1 fruit fly cellular context compared by ENCODE assay signal in the genomic region with DNA sequence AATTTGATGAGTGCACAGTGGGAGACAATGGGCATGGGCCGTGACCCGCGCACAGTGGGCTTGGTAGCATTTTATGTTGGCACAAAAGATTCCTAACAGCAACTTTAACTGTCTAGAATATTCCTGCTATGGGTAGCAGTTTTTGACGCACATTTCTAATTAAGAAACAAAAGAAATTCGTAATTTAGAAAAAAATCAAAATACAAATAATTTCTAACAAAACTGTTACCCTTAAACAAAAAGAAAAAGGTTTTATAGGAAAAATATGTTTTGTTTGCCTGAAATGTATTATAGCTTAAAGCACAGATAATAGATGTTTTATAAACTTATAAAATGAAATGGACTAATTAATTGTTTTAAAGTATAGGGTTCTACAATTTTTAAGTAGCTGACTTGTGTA.
TF ChIP-seq lines count a peak whose summit lies in the region.

No protein-coding gene starts in this region.

TF ChIP-seq in whole organism, embryonic, 481 proteins besides CTCF, POLR2A, EP300 and RAD21 (continued from another document):
- peak; percentile 14 for TF ChIP-seq CG15696 (tag; optimal IDR thresholded peaks at IDR 0.05; lab: Kevin White, UChicago)
- peak; percentile 46 for TF ChIP-seq CG10267 (tag; optimal IDR thresholded peaks at IDR 0.05; lab: Kevin White, UChicago)
- no peak for TF ChIP-seq pita (GFP tag; optimal IDR thresholded peaks at IDR 0.05; lab: Kevin White, UChicago)
- no peak for TF ChIP-seq schlank (tag; optimal IDR thresholded peaks at IDR 0.05; lab: Kevin White, UChicago)
- TF ChIP-seq grau (tag; optimal IDR thresholded peaks at IDR 0.05; lab: Kevin White, UChicago), result no peak
- no peak for TF ChIP-seq Ets97D (GFP tag; optimal IDR thresholded peaks at IDR 0.05; lab: Kevin White, UChicago)
- TF ChIP-seq CG18262 (tag; optimal IDR thresholded peaks at IDR 0.05; lab: Kevin White, UChicago), result peak; percentile 54
- TF ChIP-seq tup (GFP tag; optimal IDR thresholded peaks at IDR 0.05; lab: Kevin White, UChicago), result no peak
- TF ChIP-seq CG1529 (GFP tag; optimal IDR thresholded peaks at IDR 0.05; lab: Kevin White, UChicago), result no peak
- no peak for TF ChIP-seq CG10565 (GFP tag; optimal IDR thresholded peaks at IDR 0.05; lab: Kevin White, UChicago)
- no peak for TF ChIP-seq H15 (GFP tag; IDR thresholded peaks at IDR 0.05; lab: Robert Waterston, UW)
- TF ChIP-seq oc (tag; optimal IDR thresholded peaks at IDR 0.05; lab: Kevin White, UChicago), result no peak
